Worm (Caenorhabditis elegans): ENCODE measurements around the gene H14A12.5.

Gene H14A12.5

ce11 chrIII:7495616-7496146, 26.8 kb upstream of the H14A12.5 start (continued):
- no peak for TF ChIP-seq him-1 (tag; optimal IDR thresholded peaks at IDR 0.05)
- no peak for TF ChIP-seq Y95B8A.8 (GFP tag; IDR thresholded peaks at IDR 0.05)
- TF ChIP-seq F49E8.2 (tag; optimal IDR thresholded peaks at IDR 0.05; ENCODE audit: insufficient read depth): peak; percentile 74
- TF ChIP-seq madf-6 (GFP tag; IDR thresholded peaks at IDR 0.05): peak; percentile 62
- peak; percentile 76; the same call in 1 of the 2 replicates for TF ChIP-seq Y53G8AR.9 (GFP tag; conservative IDR thresholded peaks at IDR 0.05)
- 0 out of 2 replicates have a peak, but pooled peaks have one; percentile 6 for TF ChIP-seq lin-26 (GFP tag; IDR thresholded peaks at IDR 0.05)
- TF ChIP-seq ekl-4 (GFP tag; IDR thresholded peaks at IDR 0.05): 0 out of 2 replicates have a peak, but pooled peaks have one; percentile 19

ce11 chrIII:7494850-7495314, 26.0 kb upstream of the H14A12.5 start:
- TF ChIP-seq lin-26 (GFP tag; IDR thresholded peaks at IDR 0.05) (no peak; the same call in 1 of the 2 replicates), ztf-25 (GFP tag; IDR thresholded peaks at IDR 0.05) (peak; percentile 54; the same call in 1 of the 2 replicates), ztf-26 (tag; optimal IDR thresholded peaks at IDR 0.05) (no peak), let-526 (GFP tag; IDR thresholded peaks at IDR 0.05) (no peak), F57C9.4 (tag; optimal IDR thresholded peaks at IDR 0.05) (no peak), chd-7 (tag; optimal IDR thresholded peaks at IDR 0.05) (peak; percentile 90), rec-8 (tag; optimal IDR thresholded peaks at IDR 0.05) (peak; percentile 6 to 50), him-1 (tag; optimal IDR thresholded peaks at IDR 0.05) (peak; percentile 52), somi-1 (GFP tag; optimal IDR thresholded peaks at IDR 0.05) (peak; percentile 47), repo-1 (tag; optimal IDR thresholded peaks at IDR 0.05) (peak; percentile 69), gei-17 (GFP tag; optimal IDR thresholded peaks at IDR 0.05) (no peak), die-1 (tag; optimal IDR thresholded peaks at IDR 0.05) (peak; percentile 30), F37B4.10 (GFP tag; IDR thresholded peaks at IDR 0.05) (no peak), cebp-1 (GFP tag; IDR thresholded peaks at IDR 0.05) (no peak), cebp-1 (tag; optimal IDR thresholded peaks at IDR 0.05) (peak; percentile 45), snpc-4 (GFP tag; optimal IDR thresholded peaks at IDR 0.05) (no peak), snpc-4 (tag; optimal IDR thresholded peaks at IDR 0.05) (peak in 1 of 4 experiments; percentile 38), aptf-3 (GFP tag; IDR thresholded peaks at IDR 0.05) (0 out of 2 replicates have a peak, but pooled peaks have one; percentile 7), F55B11.4 (tag; optimal IDR thresholded peaks at IDR 0.05; ENCODE audit: borderline replicate concordance, insufficient read depth) (no peak), nfya-1 (tag; optimal IDR thresholded peaks at IDR 0.05; ENCODE audit: borderline replicate concordance, insufficient read depth) (no peak), F23B12.7 (tag; optimal IDR thresholded peaks at IDR 0.05; ENCODE audit: insufficient read depth) (no peak), F22D6.2 (tag; optimal IDR thresholded peaks at IDR 0.05) (no peak), C17E4.6 (GFP tag; IDR thresholded peaks at IDR 0.05) (peak; percentile 21; the same call in 1 of the 2 replicates), nhr-179 (tag; optimal IDR thresholded peaks at IDR 0.05) (no peak), sdz-38 (tag; optimal IDR thresholded peaks at IDR 0.05) (no peak), dox-1 (GFP tag; IDR thresholded peaks at IDR 0.05) (peak; percentile 48; the same call in 1 of the 2 replicates), tlf-1 (GFP tag; optimal IDR thresholded peaks at IDR 0.05) (peak; percentile 73), snpc-3.4 (tag; optimal IDR thresholded peaks at IDR 0.05) (peak; percentile 48), madf-3 (GFP tag; IDR thresholded peaks at IDR 0.05) (peak; percentile 87), rcor-1 (GFP tag; IDR thresholded peaks at IDR 0.05) (peak; percentile 51; the same call in 1 of the 2 replicates), hrde-1 (tag; optimal IDR thresholded peaks at IDR 0.05; ENCODE audit: borderline replicate concordance) (peak; percentile 97), athp-1 (tag; optimal IDR thresholded peaks at IDR 0.05) (peak; percentile 80), bed-1 (GFP tag; IDR thresholded peaks at IDR 0.05) (0 out of 2 replicates have a peak, but pooled peaks have one; percentile 5), madf-6 (GFP tag; IDR thresholded peaks at IDR 0.05) (peak; percentile 82), bed-2 (GFP tag; IDR thresholded peaks at IDR 0.05) (no peak), ceh-40 (GFP tag; IDR thresholded peaks at IDR 0.05) (0 out of 2 replicates have a peak, but pooled peaks have one; percentile 38), unc-62 (GFP tag; optimal IDR thresholded peaks at IDR 0.05) (no peak), ceh-58 (GFP tag; IDR thresholded peaks at IDR 0.05) (peak; percentile 90; the same call in 1 of the 2 replicates), madf-10 (tag; optimal IDR thresholded peaks at IDR 0.05) (no peak), F39B2.1 (GFP tag; IDR thresholded peaks at IDR 0.05) (peak; percentile 70), egrh-3 (GFP tag; IDR thresholded peaks at IDR 0.05) (no peak)
